Fruit fly (Drosophila melanogaster): ENCODE results near the gene EAChm.

EAChm gene

dm6 chr3L:15098659-15099512, 44.3 kb downstream of the EAChm start:
- no peak for TF ChIP-seq Rel (GFP tag; optimal IDR thresholded peaks at IDR 0.05)
- no peak for TF ChIP-seq Rel (tag; optimal IDR thresholded peaks at IDR 0.05)
- TF ChIP-seq woc (GFP tag; optimal IDR thresholded peaks at IDR 0.05), result no peak
- no peak for TF ChIP-seq Dfd (GFP tag; optimal IDR thresholded peaks at IDR 0.05)
- TF ChIP-seq Hr83 (GFP tag; optimal IDR thresholded peaks at IDR 0.05; ENCODE audit: poor library complexity, severe bottlenecking), result no peak
- TF ChIP-seq GATAd (GFP tag; optimal IDR thresholded peaks at IDR 0.05), result no peak
- peak; percentile 34 for TF ChIP-seq CG9705 (GFP tag; optimal IDR thresholded peaks at IDR 0.05)
- TF ChIP-seq fru (GFP tag; optimal IDR thresholded peaks at IDR 0.05), result peak; percentile 60
- TF ChIP-seq Hnf4 (GFP tag; optimal IDR thresholded peaks at IDR 0.05), result peak; percentile 54
- no peak for TF ChIP-seq jim (GFP tag; optimal IDR thresholded peaks at IDR 0.05)
- TF ChIP-seq tai (GFP tag; optimal IDR thresholded peaks at IDR 0.05), result no peak
- no peak for TF ChIP-seq Hr78 (GFP tag; optimal IDR thresholded peaks at IDR 0.05)
- TF ChIP-seq Abd-B (GFP tag; optimal IDR thresholded peaks at IDR 0.05), result no peak
- TF ChIP-seq dmrt93B (GFP tag; optimal IDR thresholded peaks at IDR 0.05), result peak; percentile 48
- peak; percentile 59 for TF ChIP-seq brk (GFP tag; optimal IDR thresholded peaks at IDR 0.05)
- TF ChIP-seq N (GFP tag; optimal IDR thresholded peaks at IDR 0.05), result no peak
- TF ChIP-seq ey (GFP tag; optimal IDR thresholded peaks at IDR 0.05), result no peak
- peak in 1 of 2 experiments; percentile 78 for TF ChIP-seq foxo (GFP tag; optimal IDR thresholded peaks at IDR 0.05)
- TF ChIP-seq CG32264 (GFP tag; optimal IDR thresholded peaks at IDR 0.05), result no peak
- TF ChIP-seq h (GFP tag; optimal IDR thresholded peaks at IDR 0.05), result peak; percentile 64
- TF ChIP-seq Jra (GFP tag; optimal IDR thresholded peaks at IDR 0.05), result no peak
- no peak for TF ChIP-seq Mio (GFP tag; optimal IDR thresholded peaks at IDR 0.05)
- peak; percentile 84 for TF ChIP-seq HLH106 (tag; optimal IDR thresholded peaks at IDR 0.05)
- TF ChIP-seq lola (GFP tag; optimal IDR thresholded peaks at IDR 0.05), result no peak
- TF ChIP-seq Vsx2 (GFP tag; optimal IDR thresholded peaks at IDR 0.05; ENCODE audit: partially characterized antibody), result no peak
- TF ChIP-seq rgr (GFP tag; optimal IDR thresholded peaks at IDR 0.05), result peak; percentile 54
- no peak for TF ChIP-seq sage (GFP tag; optimal IDR thresholded peaks at IDR 0.05)
- TF ChIP-seq Sp1 (GFP tag; optimal IDR thresholded peaks at IDR 0.05), result peak; percentile 65
- TF ChIP-seq psq (GFP tag; optimal IDR thresholded peaks at IDR 0.05), result peak; percentile 66
- peak; percentile 35 for TF ChIP-seq Dif (GFP tag; optimal IDR thresholded peaks at IDR 0.05; ENCODE audit: partially characterized antibody)
- no peak for TF ChIP-seq Myc (optimal IDR thresholded peaks at IDR 0.05)
- peak; percentile 14 for TF ChIP-seq br (GFP tag; optimal IDR thresholded peaks at IDR 0.05)
- no peak for TF ChIP-seq CrebA (GFP tag; optimal IDR thresholded peaks at IDR 0.05; ENCODE audit: borderline replicate concordance)
- no peak for TF ChIP-seq sv (GFP tag; optimal IDR thresholded peaks at IDR 0.05)
- TF ChIP-seq dsf (GFP tag; optimal IDR thresholded peaks at IDR 0.05; ENCODE audit: borderline replicate concordance), result no peak
- TF ChIP-seq OdsH (GFP tag; optimal IDR thresholded peaks at IDR 0.05), result peak; percentile 55
- no peak for TF ChIP-seq dl (GFP tag; optimal IDR thresholded peaks at IDR 0.05; ENCODE audit: insufficient read depth in 1 of 2, partially characterized antibody in 2 of 2)
- no peak for TF ChIP-seq usp (GFP tag; optimal IDR thresholded peaks at IDR 0.05)
- no peak for TF ChIP-seq pan (optimal IDR thresholded peaks at IDR 0.05)

dm6 chr3L:15099541-15099940, 45.0 kb downstream of the EAChm start:
- TF ChIP-seq CG32264 (GFP tag; optimal IDR thresholded peaks at IDR 0.05) (no peak), Rel (GFP tag; optimal IDR thresholded peaks at IDR 0.05) (no peak), Rel (tag; optimal IDR thresholded peaks at IDR 0.05) (peak; percentile 97)

- no peak for TF ChIP-seq psq (GFP tag; optimal IDR thresholded peaks at IDR 0.05)
- no peak for TF ChIP-seq dl (GFP tag; optimal IDR thresholded peaks at IDR 0.05; ENCODE audit: insufficient read depth in 1 of 2, partially characterized antibody in 2 of 2)
- no peak for TF ChIP-seq Vsx2 (GFP tag; optimal IDR thresholded peaks at IDR 0.05; ENCODE audit: partially characterized antibody)
- no peak for TF ChIP-seq Myc (optimal IDR thresholded peaks at IDR 0.05)
- TF ChIP-seq Dif (GFP tag; optimal IDR thresholded peaks at IDR 0.05; ENCODE audit: partially characterized antibody), result no peak
- no peak for TF ChIP-seq jim (GFP tag; optimal IDR thresholded peaks at IDR 0.05)
- TF ChIP-seq Abd-B (GFP tag; optimal IDR thresholded peaks at IDR 0.05), result no peak
- no peak for TF ChIP-seq brk (GFP tag; optimal IDR thresholded peaks at IDR 0.05)
- no peak for TF ChIP-seq sv (GFP tag; optimal IDR thresholded peaks at IDR 0.05)
- TF ChIP-seq usp (GFP tag; optimal IDR thresholded peaks at IDR 0.05), result no peak
- no peak for TF ChIP-seq HLH106 (tag; optimal IDR thresholded peaks at IDR 0.05)
- no peak for TF ChIP-seq ey (GFP tag; optimal IDR thresholded peaks at IDR 0.05)
- no peak for TF ChIP-seq Rel (GFP tag; optimal IDR thresholded peaks at IDR 0.05)
- no peak for TF ChIP-seq Rel (tag; optimal IDR thresholded peaks at IDR 0.05)
- no peak for TF ChIP-seq Sp1 (GFP tag; optimal IDR thresholded peaks at IDR 0.05)
- no peak for TF ChIP-seq N (GFP tag; optimal IDR thresholded peaks at IDR 0.05)
- TF ChIP-seq sage (GFP tag; optimal IDR thresholded peaks at IDR 0.05), result no peak
- no peak for TF ChIP-seq GATAd (GFP tag; optimal IDR thresholded peaks at IDR 0.05)
- TF ChIP-seq OdsH (GFP tag; optimal IDR thresholded peaks at IDR 0.05), result no peak
Observed at dm6 chr3L:15100983-15101382, 46.4 kb downstream of the EAChm start.

Measured in whole organism, wandering third instar larva.